Worm (Caenorhabditis elegans) whole organism, L1 larva: Measurements from ENCODE around the gene F11A5.15.

Experiments used
- C34B4.2 ChIP-seq: sonication (generic microtip); optimal IDR thresholded peaks from 2 replicates; lab custom pipeline; 2017; ENCODE audit warnings: mild to moderate bottlenecking, missing genetic modification characterization, missing compliant biosample characterization
- ama-1 ChIP-seq: fragments of 150-350 bp; optimal IDR thresholded peaks from 2 replicates; lab custom pipeline; 2014
- ceh-63 ChIP-seq: fragments of 200-800 bp; sonication (Bioruptor generic); optimal IDR thresholded peaks from 2 replicates; lab custom pipeline; 2018; ENCODE audit warnings: mild to moderate bottlenecking, missing genetic modification characterization, missing compliant biosample characterization
- fkh-4 ChIP-seq: sonication (generic microtip); optimal IDR thresholded peaks from 2 replicates; lab custom pipeline; 2016; ENCODE audit warnings: missing compliant biosample characterization, missing genetic modification characterization, borderline replicate concordance
- fos-1 ChIP-seq: fragments of 150-350 bp; optimal IDR thresholded peaks from 2 replicates; lab custom pipeline; 2014; ENCODE audit warnings: missing biosample characterization, missing genetic modification characterization
- lin-13 ChIP-seq: fragments of 150-350 bp; optimal IDR thresholded peaks from 2 replicates; lab custom pipeline; 2014; ENCODE audit warnings: missing biosample characterization, missing genetic modification reagents, missing genetic modification characterization
- lin-14 ChIP-seq: fragments of 200-800 bp; sonication (Bioruptor generic); optimal IDR thresholded peaks from 2 replicates; lab custom pipeline; 2018; ENCODE audit warnings: mild to moderate bottlenecking, missing genetic modification characterization, moderate library complexity, missing compliant biosample characterization
- nhr-77 ChIP-seq: fragments of 150-350 bp; optimal IDR thresholded peaks from 2 replicates; lab custom pipeline; 2014; ENCODE audit warnings: missing biosample characterization, missing genetic modification characterization
- nhr-90 ChIP-seq: sonication (generic microtip); optimal IDR thresholded peaks from 2 replicates; lab custom pipeline; 2016; ENCODE audit warnings: mild to moderate bottlenecking, missing genetic modification characterization, missing compliant biosample characterization; ENCODE audit not compliant: poor library complexity
- pag-3 ChIP-seq: sonication (generic microtip); optimal IDR thresholded peaks from 2 replicates; lab custom pipeline; 2017; ENCODE audit warnings: missing genetic modification characterization, mild to moderate bottlenecking, missing compliant biosample characterization, antibody characterized with exemption, borderline replicate concordance; ENCODE audit not compliant: insufficient read depth
- pqm-1 ChIP-seq: sonication (generic microtip); optimal IDR thresholded peaks from 3 replicates; lab custom pipeline; 2017; ENCODE audit warnings: missing biosample characterization, missing genetic modification characterization
- unc-62 ChIP-seq: fragments of 150-350 bp; optimal IDR thresholded peaks from 2 replicates; lab custom pipeline; 2014; ENCODE audit warnings: missing biosample characterization, missing genetic modification reagents, missing genetic modification characterization

- TF ChIP-seq pqm-1 (no peak), unc-62 (GFP tag; lab: Kevin White, UChicago) (no peak), nhr-90 (no peak), ama-1 (no peak), lin-13 (no peak), pag-3 (no peak), nhr-77 (tag; lab: Kevin White, UChicago) (no peak), ceh-63 (GFP tag; lab: Kevin White, UChicago) (no peak), fkh-4 (tag; lab: Kevin White, UChicago) (no peak), fos-1 (tag; lab: Kevin White, UChicago) (no peak), lin-14 (GFP tag; lab: Kevin White, UChicago) (no peak), C34B4.2 (tag; lab: Kevin White, UChicago) (no peak)
Observed at ce11 chrV:16218972-16219757, 743 bp upstream of the F11A5.15 start, which contains the start of gene glc-1.
